Worm (Caenorhabditis elegans): ENCODE measurements around the gene H23L24.1.

ce11 chrIV:8737787-8738186, 19.5 kb downstream of the H23L24.1 start, which contains the start of gene F21D5.4:
- no peak for TF ChIP-seq ztf-23 (GFP tag; IDR thresholded peaks at IDR 0.05)
- no peak for TF ChIP-seq ref-1 (GFP tag; conservative IDR thresholded peaks at IDR 0.05)
- no peak for TF ChIP-seq cog-1 (tag; optimal IDR thresholded peaks at IDR 0.05)
- TF ChIP-seq flt-1 (GFP tag; IDR thresholded peaks at IDR 0.05): no peak
- no peak for TF ChIP-seq klf-2 (GFP tag; conservative IDR thresholded peaks at IDR 0.05)
